Worm (Caenorhabditis elegans): Measurements from ENCODE around the gene cit-1.1.

- no peak for TF ChIP-seq flt-1 (GFP tag; IDR thresholded peaks at IDR 0.05)
- TF ChIP-seq ztf-23 (GFP tag; IDR thresholded peaks at IDR 0.05), result no peak
Measured at ce11 chrIII:7981938-7982337, 27.7 kb downstream of the cit-1.1 start.

All from whole organism, midembryonic.